Worm (Caenorhabditis elegans): ENCODE results near the gene F11D11.22.
A peak's percentile ranks its signal among the peaks of the same experiment; 100 is the strongest.

F11D11.22 gene

DNA sequence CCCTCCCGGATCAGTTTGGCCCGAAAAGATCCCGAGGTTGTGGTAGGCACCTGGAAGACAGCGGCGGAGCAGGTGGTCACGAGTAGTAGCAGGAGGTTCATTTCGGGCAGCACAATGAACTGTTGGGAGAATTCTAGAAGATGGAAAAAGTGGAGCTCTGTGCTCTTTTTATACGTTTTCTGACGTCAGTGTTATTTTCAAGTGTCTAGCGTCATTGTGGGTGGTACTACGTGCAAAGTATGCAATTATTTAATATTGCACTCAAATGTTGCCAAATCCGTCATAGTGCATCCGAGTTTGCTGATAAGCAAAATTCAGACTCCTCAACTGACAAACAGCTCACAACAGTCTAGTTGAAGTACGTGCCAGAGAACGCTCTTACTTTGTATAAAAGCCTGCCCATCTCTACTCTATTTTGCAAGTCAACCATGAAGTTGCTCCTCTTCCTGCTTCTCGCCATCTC lies 30.5 kb upstream of the F11D11.22 start, which contains the start of the genes asp-18 and scl-19:
TSS of gene asp-18 (minus strand) at position 101 of the 463 bp plus-strand sequence.
TSS of gene scl-19 (plus strand) at position 413 of the 463 bp plus-strand sequence.
- TF ChIP-seq nfya-2 (GFP tag; IDR thresholded peaks at IDR 0.05): 0 out of 2 replicates have a peak, but pooled peaks have one; percentile 24
- no peak for TF ChIP-seq ama-1 (optimal IDR thresholded peaks at IDR 0.05)
- no peak for TF ChIP-seq ama-1 (GFP tag; optimal IDR thresholded peaks at IDR 0.05)

DNA sequence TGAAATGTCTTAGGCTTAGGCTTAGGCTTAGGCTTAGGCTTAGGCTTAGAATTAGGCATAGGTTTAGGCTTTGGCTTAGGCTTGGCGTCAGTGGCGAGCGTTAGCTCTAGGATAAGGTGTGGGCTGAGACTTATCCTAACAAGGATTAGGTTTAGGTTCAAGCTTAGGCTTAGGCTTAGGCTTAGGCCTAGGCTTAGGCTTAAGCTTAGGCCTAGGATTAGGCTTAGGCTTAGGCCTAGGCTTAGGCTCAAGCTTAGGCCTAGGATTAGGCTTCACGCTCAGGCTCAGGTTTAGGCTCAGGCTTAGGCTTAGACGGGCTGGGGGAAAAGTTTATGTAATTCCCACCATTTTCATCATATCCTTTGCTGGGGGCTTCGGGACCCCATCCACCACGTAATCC lies 28.2 kb upstream of the F11D11.22 start:
- TF ChIP-seq Y79H2A.3 (GFP tag; conservative IDR thresholded peaks at IDR 0.05) (no peak), snpc-1.3 (tag; optimal IDR thresholded peaks at IDR 0.05; ENCODE audit: insufficient read depth) (no peak), mxl-1 (tag; optimal IDR thresholded peaks at IDR 0.05) (no peak), lin-40 (tag; optimal IDR thresholded peaks at IDR 0.05) (no peak), Y56A3A.18 (GFP tag; IDR thresholded peaks at IDR 0.05) (no peak), bed-1 (GFP tag; IDR thresholded peaks at IDR 0.05) (no peak), ekl-4 (GFP tag; IDR thresholded peaks at IDR 0.05) (no peak), F10E7.11 (tag; optimal IDR thresholded peaks at IDR 0.05) (no peak), unc-130 (GFP tag; optimal IDR thresholded peaks at IDR 0.05) (no peak), pbrm-1 (GFP tag; IDR thresholded peaks at IDR 0.05) (no peak), egl-18 (GFP tag; IDR thresholded peaks at IDR 0.05) (no peak)

DNA sequence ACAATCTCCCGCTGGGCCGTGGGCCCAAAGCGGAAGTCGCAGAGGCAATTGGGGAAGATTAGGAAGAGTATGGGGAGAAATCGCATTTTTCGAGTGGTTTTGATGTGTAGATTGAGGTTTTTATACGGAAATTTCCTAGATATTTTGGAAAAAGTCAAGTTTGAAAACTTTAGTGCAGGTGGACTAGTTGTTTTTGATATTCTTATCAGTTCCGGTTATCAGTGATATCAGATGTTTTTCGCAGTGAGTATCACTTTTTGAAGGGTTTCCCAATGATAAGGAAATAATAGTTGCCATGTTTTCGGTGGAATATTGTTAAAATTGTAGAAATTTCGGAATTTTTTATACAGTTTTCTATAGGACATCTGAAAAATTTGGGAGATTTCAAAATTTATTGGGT lies 27.8 kb upstream of the F11D11.22 start, which contains the start of gene scl-20:
TSS of gene scl-20 (minus strand) at position 101 of the 400 bp plus-strand sequence.
- no peak for TF ChIP-seq lin-26 (GFP tag; IDR thresholded peaks at IDR 0.05)
- no peak for TF ChIP-seq F22D6.2 (tag; optimal IDR thresholded peaks at IDR 0.05)
- TF ChIP-seq dox-1 (GFP tag; IDR thresholded peaks at IDR 0.05): no peak
- no peak for TF ChIP-seq him-1 (tag; optimal IDR thresholded peaks at IDR 0.05)
- no peak for TF ChIP-seq ets-4 (GFP tag; optimal IDR thresholded peaks at IDR 0.05)
- no peak for TF ChIP-seq hrde-1 (tag; optimal IDR thresholded peaks at IDR 0.05; ENCODE audit: borderline replicate concordance)
- no peak for TF ChIP-seq efl-1 (GFP tag; optimal IDR thresholded peaks at IDR 0.05)
- no peak for TF ChIP-seq unc-130 (GFP tag; optimal IDR thresholded peaks at IDR 0.05)
- no peak for TF ChIP-seq K12H6.12 (tag; optimal IDR thresholded peaks at IDR 0.05)
- no peak for TF ChIP-seq pbrm-1 (GFP tag; IDR thresholded peaks at IDR 0.05)
- no peak for TF ChIP-seq F33H1.4 (GFP tag; IDR thresholded peaks at IDR 0.05)
- TF ChIP-seq chd-7 (tag; optimal IDR thresholded peaks at IDR 0.05): no peak
- TF ChIP-seq F39B2.1 (GFP tag; IDR thresholded peaks at IDR 0.05): no peak
- TF ChIP-seq hlh-12 (tag; optimal IDR thresholded peaks at IDR 0.05): no peak
- TF ChIP-seq mxl-1 (tag; optimal IDR thresholded peaks at IDR 0.05): no peak
- TF ChIP-seq bed-2 (GFP tag; IDR thresholded peaks at IDR 0.05): no peak
- TF ChIP-seq F10E7.11 (tag; optimal IDR thresholded peaks at IDR 0.05): no peak
- TF ChIP-seq repo-1 (tag; optimal IDR thresholded peaks at IDR 0.05): no peak

- TF ChIP-seq ama-1 (optimal IDR thresholded peaks at IDR 0.05) (no peak), ama-1 (GFP tag; optimal IDR thresholded peaks at IDR 0.05) (no peak), cebp-1 (GFP tag; IDR thresholded peaks at IDR 0.05) (no peak), cebp-1 (tag; optimal IDR thresholded peaks at IDR 0.05) (no peak), ztf-6 (GFP tag; IDR thresholded peaks at IDR 0.05) (no peak), athp-1 (tag; optimal IDR thresholded peaks at IDR 0.05) (no peak)
These were observed 24.5 kb upstream of the F11D11.22 start for ce11 chrV:18737646-18738045.

DNA sequence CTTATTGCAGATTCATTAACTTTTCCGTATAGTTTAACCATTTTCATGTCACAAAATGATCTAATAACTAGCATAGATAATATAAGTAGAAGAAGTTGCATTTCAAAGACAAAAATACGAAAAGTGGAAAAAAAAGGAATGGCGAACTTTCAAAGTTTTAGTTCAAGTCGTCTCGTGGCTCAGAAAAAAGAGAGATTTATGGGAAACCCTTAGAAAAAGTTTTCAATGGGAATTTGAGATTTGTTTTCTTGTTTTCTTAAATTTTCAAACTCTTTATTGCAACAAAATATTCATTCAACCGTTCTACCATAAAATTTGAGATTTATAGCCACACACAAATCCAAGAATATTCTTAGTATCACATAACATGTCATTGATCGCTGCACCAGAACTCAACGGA lies 20.0 kb upstream of the F11D11.22 start, which contains the start of gene clec-250:
TSS of gene clec-250 (minus strand) at position 101 of the 400 bp plus-strand sequence.
- TF ChIP-seq tbp1 (GFP tag; optimal IDR thresholded peaks at IDR 0.05) (no peak), lsy-27 (tag; optimal IDR thresholded peaks at IDR 0.05; ENCODE audit: borderline replicate concordance, insufficient read depth) (no peak), unc-62 (GFP tag; optimal IDR thresholded peaks at IDR 0.05) (no peak), hlh-12 (tag; optimal IDR thresholded peaks at IDR 0.05) (no peak), D2030.7 (GFP tag; IDR thresholded peaks at IDR 0.05) (no peak), madf-6 (GFP tag; IDR thresholded peaks at IDR 0.05) (no peak), F52B5.7 (tag; optimal IDR thresholded peaks at IDR 0.05) (no peak), ceh-27 (GFP tag; optimal IDR thresholded peaks at IDR 0.05) (no peak), madf-10 (tag; optimal IDR thresholded peaks at IDR 0.05) (no peak), lin-54 (GFP tag; optimal IDR thresholded peaks at IDR 0.05) (no peak), rec-8 (tag; optimal IDR thresholded peaks at IDR 0.05) (no peak), zim-3 (tag; optimal IDR thresholded peaks at IDR 0.05) (no peak), ets-4 (GFP tag; optimal IDR thresholded peaks at IDR 0.05) (no peak), lin-26 (GFP tag; IDR thresholded peaks at IDR 0.05) (no peak)

Measured in whole organism, young adult.